Worm (Caenorhabditis elegans): ENCODE results near the gene skr-15.

DNA sequence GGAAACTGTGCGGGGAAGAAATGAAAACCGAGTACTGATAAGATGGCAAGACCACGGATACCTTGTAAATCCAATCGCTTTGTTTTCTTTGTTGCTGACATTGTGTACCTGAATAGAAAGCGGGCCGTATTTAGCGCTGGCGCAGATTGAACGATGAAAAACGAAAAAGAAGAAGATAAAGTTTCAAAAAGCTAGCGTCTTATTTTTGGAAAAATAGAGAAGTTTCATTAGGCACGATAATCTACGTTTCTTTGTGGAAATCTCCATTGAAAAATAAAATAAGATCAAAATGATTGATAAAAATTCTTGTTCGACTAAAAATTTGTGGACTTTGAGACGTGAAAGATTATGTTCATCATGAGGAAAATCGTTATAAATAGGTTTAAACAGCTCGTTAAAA lies 12.0 kb downstream of the skr-15 start, which contains the start of gene oac-4:
- TF ChIP-seq dao-5 (tag; optimal IDR thresholded peaks at IDR 0.05) (no peak), him-1 (tag; optimal IDR thresholded peaks at IDR 0.05) (no peak), W03F9.2 (tag; optimal IDR thresholded peaks at IDR 0.05) (no peak)

Data from whole organism, L4/young adult.